Worm (Caenorhabditis elegans) whole organism, early embryonic: ENCODE results near the gene F59F3.6.

ENCODE experiments used
- aly-1 ChIP-seq: sonication (generic microtip); optimal IDR thresholded peaks from 2 replicates; lab custom pipeline; 2016; ENCODE audit warnings: missing genetic modification characterization, missing compliant biosample characterization
- ama-1 ChIP-seq: fragments of 150-350 bp; optimal IDR thresholded peaks from 2 replicates; lab custom pipeline; 2014
- hnd-1 ChIP-seq: sonication (generic microtip); optimal IDR thresholded peaks from 2 replicates; lab custom pipeline; 2016; ENCODE audit warnings: missing genetic modification characterization, missing compliant biosample characterization
- sea-1 ChIP-seq: fragments of 200-800 bp; sonication (Bioruptor generic); conservative IDR thresholded peaks from 2 replicates; pipeline ENCODE4 v1.3.6; 2022; ENCODE audit warnings: missing genetic modification characterization, missing compliant biosample characterization
- tra-4 ChIP-seq: sonication (generic microtip); optimal IDR thresholded peaks from 2 replicates; lab custom pipeline; 2017; ENCODE audit warnings: missing genetic modification characterization, missing compliant biosample characterization

DNA sequence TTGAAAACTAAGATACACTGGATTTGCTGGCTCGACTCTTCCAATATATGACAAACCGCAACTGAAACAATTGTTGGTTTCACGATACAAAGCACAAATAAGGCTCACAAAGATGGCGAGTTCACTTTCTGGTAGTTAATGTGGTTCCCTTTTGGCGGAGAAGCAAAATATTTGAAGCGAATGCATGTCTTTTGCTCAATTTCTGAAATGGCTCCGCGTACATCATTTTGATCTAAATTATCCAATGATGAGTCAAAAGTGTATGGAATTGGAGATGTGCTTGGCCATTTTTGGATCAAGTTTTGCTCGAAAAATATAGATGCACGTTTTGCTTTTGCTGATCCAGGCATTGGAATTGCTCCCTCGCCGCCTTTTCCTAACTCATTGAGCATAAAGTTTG, 37.4 kb downstream of the F59F3.6 start:
- TF ChIP-seq ama-1 (no peak), hnd-1 (tag; lab: Kevin White, UChicago) (no peak), sea-1 (no peak), tra-4 (no peak), aly-1 (no peak)
